Worm (Caenorhabditis elegans) whole organism, L3 larva: ENCODE results near the gene C49C3.21.

Experiments
- R02D3.7 ChIP-seq: fragments of 150-350 bp; optimal IDR thresholded peaks from 2 replicates; lab custom pipeline; 2014; ENCODE audit warnings: missing biosample characterization, missing genetic modification characterization
- ama-1 ChIP-seq: fragments of 150-350 bp; optimal IDR thresholded peaks from 2 replicates; lab custom pipeline; 2018
- ceh-9 ChIP-seq: sonication (generic microtip); optimal IDR thresholded peaks from 2 replicates; lab custom pipeline; 2018; ENCODE audit warnings: missing biosample characterization, missing genetic modification characterization
- elt-3 ChIP-seq, 3 experiments: fragments of 150-350 bp in 1 of 3; sonication (generic microtip) in 2 of 3; optimal IDR thresholded peaks; 2 replicates in 2 of 3; 4 replicates in 1 of 3; lab custom pipeline; 2014 to 2017; ENCODE audit warnings: missing biosample characterization in 3 of 3, missing genetic modification characterization in 3 of 3
- lin-39 ChIP-seq: fragments of 150-350 bp; optimal IDR thresholded peaks from 2 replicates; lab custom pipeline; 2018; ENCODE audit warnings: missing biosample characterization, missing genetic modification reagents, missing genetic modification characterization
- mml-1 ChIP-seq: fragments of 150-350 bp; sonication (generic microtip); optimal IDR thresholded peaks from 3 replicates; lab custom pipeline; 2014; ENCODE audit warnings: missing biosample characterization, missing genetic modification characterization
- nhr-11 ChIP-seq: fragments of 150-350 bp; optimal IDR thresholded peaks from 2 replicates; lab custom pipeline; 2014; ENCODE audit warnings: missing biosample characterization, missing genetic modification characterization
- nhr-76 ChIP-seq: fragments of 150-350 bp; sonication (generic microtip); optimal IDR thresholded peaks from 5 replicates; lab custom pipeline; 2014; ENCODE audit warnings: missing biosample characterization, missing genetic modification characterization
- skn-1 ChIP-seq: fragments of 150-350 bp; optimal IDR thresholded peaks from 2 replicates; lab custom pipeline; 2014; ENCODE audit warnings: missing biosample characterization, missing genetic modification characterization
- unc-39 ChIP-seq: sonication (generic microtip); optimal IDR thresholded peaks from 4 replicates; lab custom pipeline; 2017; ENCODE audit warnings: missing biosample characterization, missing genetic modification characterization
- unc-62 ChIP-seq: fragments of 150-350 bp; sonication (generic microtip); optimal IDR thresholded peaks from 4 replicates; lab custom pipeline; 2014; ENCODE audit warnings: missing biosample characterization, missing genetic modification reagents, missing genetic modification characterization
- ztf-11 ChIP-seq: fragments of 150-350 bp; optimal IDR thresholded peaks from 2 replicates; lab custom pipeline; 2014; ENCODE audit warnings: missing biosample characterization, missing genetic modification characterization

DNA sequence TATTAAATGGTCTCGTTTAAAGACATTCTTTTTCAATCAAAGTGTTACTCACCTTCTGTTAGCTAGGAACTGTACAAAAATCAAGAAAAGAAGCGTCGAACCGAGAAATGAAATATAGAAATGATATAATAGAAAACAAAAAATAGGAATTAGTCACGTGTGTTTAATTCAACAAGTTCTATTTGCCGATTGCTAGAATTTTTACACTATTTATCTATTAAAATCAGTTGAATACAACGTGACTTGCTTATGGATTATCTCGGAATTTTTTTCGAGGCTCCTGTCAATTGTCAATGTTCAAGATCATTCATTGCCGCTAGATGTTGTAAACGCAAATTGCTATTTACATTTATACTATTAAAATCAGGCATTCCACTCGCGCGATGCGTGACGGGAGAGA lies 24.5 kb downstream of the C49C3.21 start, which contains the start of gene zipt-17:
- TF ChIP-seq ztf-11 (tag; lab: Kevin White, UChicago) (no peak), nhr-76 (tag; lab: Kevin White, UChicago) (no peak), lin-39 (tag; lab: Kevin White, UChicago) (no peak), mml-1 (tag; lab: Kevin White, UChicago) (no peak), nhr-11 (no peak), unc-62 (GFP tag; lab: Kevin White, UChicago) (no peak), ama-1 (lab: Kevin White, UChicago) (no peak), ceh-9 (tag; lab: Kevin White, UChicago) (no peak), elt-3 (tag; optimal IDR thresholded peaks at IDR 0.05; lab: Kevin White, UChicago) (no peak), unc-39 (tag; lab: Kevin White, UChicago) (no peak), skn-1 (tag; lab: Kevin White, UChicago) (no peak), R02D3.7 (tag; lab: Kevin White, UChicago) (no peak)
